Fruit fly (Drosophila melanogaster): Measurements from ENCODE around the gene Pgant5.

DNA sequence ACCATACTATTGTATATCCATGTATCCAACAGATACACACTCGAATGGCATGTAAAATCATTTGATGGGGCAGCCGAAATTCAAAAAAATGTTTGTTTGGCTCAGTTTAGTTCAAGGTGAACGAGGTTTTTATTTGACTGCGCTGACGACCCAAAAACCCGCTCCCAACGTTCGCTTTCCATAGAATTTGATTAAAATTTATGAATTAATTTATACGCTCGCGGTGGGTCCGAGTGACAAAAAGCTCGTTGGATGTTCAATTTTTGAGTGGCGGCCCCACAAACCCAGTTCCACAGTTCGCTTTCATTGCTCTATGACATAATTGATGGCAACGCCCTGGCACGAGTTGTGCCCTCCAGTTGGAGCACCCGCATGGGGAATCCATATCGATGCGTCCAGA, 26.2 kb upstream of the Pgant5 start:
- TF ChIP-seq CTCF (optimal IDR thresholded peaks at IDR 0.05) (no peak), CG8478 (optimal IDR thresholded peaks at IDR 0.05) (no peak)
